Fruit fly (Drosophila melanogaster) whole organism, embryonic: ENCODE measurements around the gene CG17803.

Experiments
- Atf-2 ChIP-seq: fragments of 200-800 bp; sonication (Bioruptor generic); optimal IDR thresholded peaks from 2 replicates; lab custom pipeline; 2016; ENCODE audit warnings: missing biosample characterization, missing genetic modification characterization
- CG10209 ChIP-seq: fragments of 200-800 bp; sonication (Bioruptor generic); optimal IDR thresholded peaks from 3 replicates; lab custom pipeline; 2017; ENCODE audit warnings: missing biosample characterization, mild to moderate bottlenecking, missing genetic modification characterization, missing genetic modification reagents
- CG11723 ChIP-seq: fragments of 200-800 bp; sonication (Bioruptor generic); optimal IDR thresholded peaks from 2 replicates; lab custom pipeline; 2017; ENCODE audit warnings: missing biosample characterization, mild to moderate bottlenecking, missing genetic modification characterization
- CG12071 ChIP-seq: fragments of 200-800 bp; sonication (Bioruptor generic); optimal IDR thresholded peaks from 3 replicates; lab custom pipeline; 2018; ENCODE audit warnings: missing biosample characterization, mild to moderate bottlenecking, missing genetic modification characterization
- CG14710 ChIP-seq: fragments of 200-800 bp; sonication (Bioruptor generic); optimal IDR thresholded peaks from 3 replicates; lab custom pipeline; 2019; ENCODE audit warnings: missing biosample characterization, mild to moderate bottlenecking, missing genetic modification characterization, moderate library complexity
- CG14965 ChIP-seq: fragments of 200-800 bp; sonication (Bioruptor generic); optimal IDR thresholded peaks from 2 replicates; lab custom pipeline; 2016; ENCODE audit warnings: missing biosample characterization, missing genetic modification characterization, borderline replicate concordance
- CG15479 ChIP-seq: fragments of 200-800 bp; sonication (Bioruptor generic); optimal IDR thresholded peaks from 3 replicates; lab custom pipeline; 2019; ENCODE audit warnings: missing biosample characterization, mild to moderate bottlenecking, missing genetic modification characterization, moderate library complexity
- CG16863 ChIP-seq: fragments of 200-800 bp; sonication (Bioruptor generic); optimal IDR thresholded peaks from 3 replicates; lab custom pipeline; 2016; ENCODE audit warnings: missing biosample characterization, missing genetic modification characterization
- CG17612 ChIP-seq: fragments of 200-800 bp; sonication (Bioruptor generic); IDR thresholded peaks from 2 replicates; pipeline ENCODE4 v1.3.6; 2022; ENCODE audit warnings: missing biosample characterization, missing genetic modification characterization
- CG17802 ChIP-seq: fragments of 200-800 bp; sonication (Bioruptor generic); optimal IDR thresholded peaks from 2 replicates; lab custom pipeline; 2018; ENCODE audit warnings: missing biosample characterization, mild to moderate bottlenecking, missing genetic modification characterization, moderate library complexity
- CG1792 ChIP-seq: fragments of 200-800 bp; sonication (Bioruptor generic); optimal IDR thresholded peaks from 2 replicates; lab custom pipeline; 2016; ENCODE audit warnings: missing biosample characterization, missing genetic modification characterization
- CG1832 ChIP-seq: fragments of 200-800 bp; sonication (Bioruptor generic); optimal IDR thresholded peaks from 2 replicates; lab custom pipeline; 2017; ENCODE audit warnings: missing biosample characterization, mild to moderate bottlenecking, missing genetic modification characterization, inconsistent platforms
- CG31441 ChIP-seq: fragments of 200-800 bp; sonication (Bioruptor generic); IDR thresholded peaks from 2 replicates; pipeline ENCODE4 v1.3.6; 2022; ENCODE audit warnings: missing biosample characterization, missing genetic modification characterization
- CG32767 ChIP-seq: fragments of 200-800 bp; sonication (Bioruptor generic); IDR thresholded peaks from 2 replicates; pipeline ENCODE4 v1.3.6; 2022; ENCODE audit warnings: missing biosample characterization, missing genetic modification characterization
- CG32772 ChIP-seq: fragments of 200-800 bp; sonication (Bioruptor generic); IDR thresholded peaks from 2 replicates; pipeline ENCODE4 v1.3.6; 2022; ENCODE audit warnings: missing biosample characterization, missing genetic modification characterization
- CG34422 ChIP-seq: fragments of 200-800 bp; sonication (Bioruptor generic); IDR thresholded peaks from 3 replicates; pipeline ENCODE4 v1.3.6; 2022; ENCODE audit warnings: missing biosample characterization, missing genetic modification characterization
- CG3726 ChIP-seq: fragments of 200-800 bp; sonication (Bioruptor generic); IDR thresholded peaks from 3 replicates; pipeline ENCODE4, ENCODE4 v1.3.6; 2022; ENCODE audit warnings: missing biosample characterization, missing genetic modification characterization
- CG3995 ChIP-seq: fragments of 200-800 bp; sonication (Bioruptor generic); optimal IDR thresholded peaks from 3 replicates; lab custom pipeline; 2016; ENCODE audit warnings: missing biosample characterization, missing genetic modification characterization
- CG4404 ChIP-seq: fragments of 200-800 bp; sonication (Bioruptor generic); IDR thresholded peaks from 2 replicates; pipeline ENCODE4 v1.3.6; 2022; ENCODE audit warnings: missing biosample characterization, missing genetic modification characterization
- CG5245 ChIP-seq: fragments of 200-800 bp; sonication (Bioruptor generic); optimal IDR thresholded peaks from 3 replicates; lab custom pipeline; 2016; ENCODE audit warnings: missing biosample characterization, missing genetic modification characterization
- CG6683 ChIP-seq: fragments of 200-800 bp; sonication (Bioruptor generic); optimal IDR thresholded peaks from 2 replicates; lab custom pipeline; 2017; ENCODE audit warnings: missing biosample characterization, mild to moderate bottlenecking, missing genetic modification characterization, missing genetic modification reagents
- CG6689 ChIP-seq: fragments of 200-800 bp; sonication (Bioruptor generic); IDR thresholded peaks from 2 replicates; pipeline ENCODE4 v1.3.6; 2022; ENCODE audit warnings: missing biosample characterization, missing genetic modification characterization
- CG6854 ChIP-seq: fragments of 200-800 bp; sonication (Bioruptor generic); optimal IDR thresholded peaks from 3 replicates; lab custom pipeline; 2017; ENCODE audit warnings: missing biosample characterization, mild to moderate bottlenecking, missing genetic modification characterization
- CG9727 ChIP-seq: fragments of 200-800 bp; sonication (Bioruptor generic); optimal IDR thresholded peaks from 3 replicates; lab custom pipeline; 2017; ENCODE audit warnings: missing biosample characterization, mild to moderate bottlenecking, missing genetic modification characterization
- CTCF ChIP-seq: fragments of 200-800 bp; sonication (Bioruptor generic); optimal IDR thresholded peaks from 2 replicates; lab custom pipeline; 2017; ENCODE audit warnings: missing biosample characterization, mild to moderate bottlenecking, missing genetic modification characterization, moderate library complexity
- Dfd ChIP-seq, 2 experiments: fragments of >200 bp; optimal IDR thresholded peaks; 2 replicates each; lab custom pipeline; 2017; ENCODE audit warnings: missing biosample characterization in 2 of 2, missing genetic modification characterization in 2 of 2
- Doc2 ChIP-seq: fragments of 200-800 bp; sonication (Bioruptor generic); IDR thresholded peaks from 2 replicates; pipeline ENCODE4 v1.3.6; 2022; ENCODE audit warnings: missing biosample characterization, missing genetic modification characterization
- Dp ChIP-seq: fragments of 200-800 bp; sonication (Bioruptor generic); optimal IDR thresholded peaks from 2 replicates; lab custom pipeline; 2018; ENCODE audit warnings: missing biosample characterization, mild to moderate bottlenecking, missing genetic modification characterization, moderate library complexity
- H15 ChIP-seq: fragments of 200-800 bp; sonication (Bioruptor generic); IDR thresholded peaks from 3 replicates; pipeline ENCODE4 v1.3.6; 2022; ENCODE audit warnings: missing biosample characterization, missing genetic modification characterization
- HHEX ChIP-seq: fragments of 200-800 bp; sonication (Bioruptor generic); optimal IDR thresholded peaks from 3 replicates; lab custom pipeline; 2017; ENCODE audit warnings: missing biosample characterization, mild to moderate bottlenecking, missing genetic modification characterization, missing genetic modification reagents
- Hand ChIP-seq: fragments of 200-800 bp; sonication (Bioruptor generic); optimal IDR thresholded peaks from 2 replicates; lab custom pipeline; 2017; ENCODE audit warnings: mild to moderate bottlenecking, missing biosample characterization, missing genetic modification reagents, missing genetic modification characterization
- HmgZ ChIP-seq: fragments of 200-800 bp; sonication (Bioruptor generic); optimal IDR thresholded peaks from 2 replicates; lab custom pipeline; 2018; ENCODE audit warnings: missing biosample characterization, mild to moderate bottlenecking, missing genetic modification characterization
- Lpt ChIP-seq: fragments of >200 bp; optimal IDR thresholded peaks from 2 replicates; lab custom pipeline; 2018; ENCODE audit warnings: missing biosample characterization, missing genetic modification characterization
- PHDP ChIP-seq: fragments of 200-800 bp; sonication (Bioruptor generic); optimal IDR thresholded peaks from 3 replicates; lab custom pipeline; 2018; ENCODE audit warnings: missing biosample characterization, mild to moderate bottlenecking, missing genetic modification characterization, moderate library complexity
- Six4 ChIP-seq: fragments of 200-800 bp; sonication (Bioruptor generic); optimal IDR thresholded peaks from 2 replicates; lab custom pipeline; 2016; ENCODE audit warnings: missing biosample characterization, missing genetic modification characterization
- Ssrp ChIP-seq: fragments of 200-800 bp; sonication (Bioruptor generic); optimal IDR thresholded peaks from 2 replicates; lab custom pipeline; 2018; ENCODE audit warnings: missing biosample characterization, mild to moderate bottlenecking, missing genetic modification characterization, moderate library complexity
- ab ChIP-seq: fragments of 200-800 bp; sonication (Bioruptor generic); optimal IDR thresholded peaks from 2 replicates; lab custom pipeline; 2016; ENCODE audit warnings: missing biosample characterization, missing genetic modification characterization
- bowl ChIP-seq: fragments of 200-800 bp; sonication (Bioruptor generic); IDR thresholded peaks from 2 replicates; pipeline ENCODE4 v1.3.6; 2022; ENCODE audit warnings: missing biosample characterization, missing genetic modification characterization
- ci ChIP-seq: fragments of 200-800 bp; sonication (Bioruptor generic); IDR thresholded peaks from 3 replicates; pipeline ENCODE4 v1.3.6; 2022; ENCODE audit warnings: missing biosample characterization, missing genetic modification characterization
- crol ChIP-seq: fragments of 200-800 bp; sonication (Bioruptor generic); IDR thresholded peaks from 2 replicates; pipeline ENCODE4 v1.3.6; 2022; ENCODE audit warnings: missing biosample characterization, missing genetic modification characterization
- fd64A ChIP-seq: fragments of 200-800 bp; sonication (Bioruptor generic); optimal IDR thresholded peaks from 3 replicates; lab custom pipeline; 2018; ENCODE audit warnings: missing biosample characterization, mild to moderate bottlenecking, missing genetic modification characterization
- gsb ChIP-seq: fragments of 200-800 bp; sonication (Bioruptor generic); IDR thresholded peaks from 2 replicates; pipeline ENCODE4 v1.3.6; 2022; ENCODE audit warnings: missing biosample characterization, missing genetic modification characterization
- lmd ChIP-seq: fragments of 200-800 bp; sonication (Bioruptor generic); IDR thresholded peaks from 2 replicates; pipeline ENCODE4 v1.3.6; 2022; ENCODE audit warnings: missing biosample characterization, missing genetic modification characterization
- psq ChIP-seq: fragments of 200-800 bp; sonication (Bioruptor generic); optimal IDR thresholded peaks from 2 replicates; lab custom pipeline; 2017; ENCODE audit warnings: missing biosample characterization, missing genetic modification characterization
- pum ChIP-seq: fragments of 200-800 bp; sonication (Bioruptor generic); optimal IDR thresholded peaks from 2 replicates; lab custom pipeline; 2016; ENCODE audit warnings: missing biosample characterization, missing genetic modification characterization
- salm ChIP-seq: fragments of 200-800 bp; sonication (Bioruptor generic); optimal IDR thresholded peaks from 2 replicates; lab custom pipeline; 2018; ENCODE audit warnings: missing biosample characterization, mild to moderate bottlenecking, missing genetic modification characterization
- sd ChIP-seq: fragments of 200-800 bp; sonication (Bioruptor generic); optimal IDR thresholded peaks from 3 replicates; lab custom pipeline; 2018; ENCODE audit warnings: missing biosample characterization, mild to moderate bottlenecking, missing genetic modification characterization, moderate library complexity
- sim ChIP-seq: fragments of 200-800 bp; sonication (Bioruptor generic); IDR thresholded peaks from 2 replicates; pipeline ENCODE4 v1.3.6; 2022; ENCODE audit warnings: missing biosample characterization, missing genetic modification characterization
- trem ChIP-seq: fragments of 200-800 bp; optimal IDR thresholded peaks from 3 replicates; lab custom pipeline; 2019; ENCODE audit warnings: missing biosample characterization, mild to moderate bottlenecking, missing genetic modification characterization, moderate library complexity
- vfl ChIP-seq: fragments of 200-800 bp; sonication (Bioruptor generic); optimal IDR thresholded peaks from 2 replicates; lab custom pipeline; 2016; ENCODE audit warnings: missing biosample characterization, missing genetic modification characterization
- wek ChIP-seq: fragments of 200-800 bp; sonication (Bioruptor generic); optimal IDR thresholded peaks from 3 replicates; lab custom pipeline; 2018; ENCODE audit warnings: missing biosample characterization, mild to moderate bottlenecking, missing genetic modification characterization, moderate library complexity
- zf30C ChIP-seq: fragments of 200-800 bp; sonication (Bioruptor generic); optimal IDR thresholded peaks from 3 replicates; lab custom pipeline; 2018; ENCODE audit warnings: missing biosample characterization, mild to moderate bottlenecking, missing genetic modification characterization

CG17803 gene

DNA sequence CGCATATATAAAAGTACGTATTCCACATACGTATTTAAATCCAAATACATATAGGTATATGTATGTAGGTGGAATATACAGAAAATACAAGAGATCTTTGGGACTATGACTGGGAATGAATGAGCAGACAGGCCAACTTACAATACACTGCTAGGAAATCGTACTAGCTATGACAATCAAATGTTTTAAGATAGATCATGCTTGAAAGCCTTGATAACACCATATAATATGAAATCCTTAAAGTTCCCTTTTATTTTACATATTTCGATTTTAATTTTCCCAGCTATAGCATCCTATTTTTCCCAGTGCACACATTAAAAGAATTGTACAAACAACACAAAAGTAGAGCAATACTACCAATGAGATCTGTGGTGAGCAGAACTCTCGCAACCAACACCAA lies 19.9 kb downstream of the CG17803 start (continued):
- TF ChIP-seq Dfd (GFP tag; optimal IDR thresholded peaks at IDR 0.05; lab: Kevin White, UChicago): no peak
- no peak for TF ChIP-seq Lpt (GFP tag; lab: Kevin White, UChicago)
- TF ChIP-seq CG6683 (GFP tag; lab: Kevin White, UChicago): peak; percentile 57
- TF ChIP-seq crol (GFP tag; lab: Robert Waterston, UW): no peak
- TF ChIP-seq CG12071 (GFP tag; lab: Kevin White, UChicago): peak; percentile 61
- TF ChIP-seq PHDP (tag; lab: Kevin White, UChicago): peak; percentile 77
- TF ChIP-seq fd64A: peak; percentile 6
- peak; percentile 50 for TF ChIP-seq CG9727 (GFP tag; lab: Kevin White, UChicago)
- no peak for TF ChIP-seq CG1832
- TF ChIP-seq gsb: peak; percentile 83
- peak; percentile 89 for TF ChIP-seq lmd (GFP tag; lab: Robert Waterston, UW)
- peak; percentile 85 for TF ChIP-seq H15 (GFP tag; lab: Robert Waterston, UW)
- TF ChIP-seq Hand (GFP tag; lab: Kevin White, UChicago): peak; percentile 33
- TF ChIP-seq Doc2: peak; percentile 39; the same call in 1 of the 2 replicates
- peak; percentile 21 for TF ChIP-seq zf30C (GFP tag; lab: Kevin White, UChicago)
- peak; percentile 43 for TF ChIP-seq vfl (GFP tag; lab: Kevin White, UChicago)
- TF ChIP-seq CG6854 (GFP tag; lab: Kevin White, UChicago): peak; percentile 36
- TF ChIP-seq sd: peak; percentile 52
- TF ChIP-seq Ssrp: peak; percentile 68
- TF ChIP-seq bowl (GFP tag; lab: Robert Waterston, UW): no peak
- TF ChIP-seq CG5245 (GFP tag; lab: Kevin White, UChicago): peak; percentile 25
- TF ChIP-seq CG4404 (GFP tag; lab: Robert Waterston, UW): peak; percentile 68; the same call in 1 of the 2 replicates
- peak; percentile 70 for TF ChIP-seq pum (GFP tag; lab: Kevin White, UChicago)
- TF ChIP-seq HmgZ (tag; lab: Kevin White, UChicago): peak; percentile 66
- TF ChIP-seq CG16863 (GFP tag; lab: Kevin White, UChicago): peak; percentile 69
- TF ChIP-seq CG14710 (tag; lab: Kevin White, UChicago): peak; percentile 56
- TF ChIP-seq CG32772 (GFP tag; lab: Robert Waterston, UW): peak; percentile 89
- TF ChIP-seq CG10209: peak; percentile 68
- peak; percentile 73; the same call in 2 of the 3 replicates for TF ChIP-seq CG3726 (GFP tag; lab: Robert Waterston, UW)
- TF ChIP-seq Dp: no peak
- TF ChIP-seq psq (GFP tag; lab: Kevin White, UChicago): peak; percentile 2
- TF ChIP-seq Six4 (GFP tag; lab: Kevin White, UChicago): peak; percentile 46
- peak; percentile 54 for TF ChIP-seq CG11723
- no peak for TF ChIP-seq CG14965 (GFP tag; lab: Kevin White, UChicago)
- TF ChIP-seq CG1792 (GFP tag; lab: Kevin White, UChicago): peak; percentile 35
- TF ChIP-seq ci (GFP tag; lab: Robert Waterston, UW): peak; percentile 90
- peak; percentile 67; the same call in 1 of the 2 replicates for TF ChIP-seq CG32767
- no peak for TF ChIP-seq CG15479 (GFP tag; lab: Kevin White, UChicago)
- TF ChIP-seq CG6689 (GFP tag; lab: Robert Waterston, UW): peak; percentile 86
- no peak for TF ChIP-seq CG17802 (tag; lab: Kevin White, UChicago)
- TF ChIP-seq CG17612 (GFP tag; lab: Robert Waterston, UW): peak; percentile 67
- TF ChIP-seq CG34422 (GFP tag; lab: Robert Waterston, UW): peak; percentile 87
- TF ChIP-seq sim: 0 out of 2 replicates have a peak, but pooled peaks have one; percentile 23
- no peak for TF ChIP-seq CTCF (GFP tag; lab: Kevin White, UChicago)
- TF ChIP-seq CG3995: peak; percentile 0
- TF ChIP-seq Atf-2: peak; percentile 54
- no peak for TF ChIP-seq ab
- TF ChIP-seq trem (tag; lab: Kevin White, UChicago): peak; percentile 34
- peak; percentile 63 for TF ChIP-seq salm (tag; lab: Kevin White, UChicago)
- TF ChIP-seq wek: peak; percentile 40
- peak; percentile 62 for TF ChIP-seq HHEX (GFP tag; lab: Kevin White, UChicago)
- TF ChIP-seq CG31441 (GFP tag; lab: Robert Waterston, UW): peak; percentile 91
